Fruit fly (Drosophila melanogaster): ENCODE measurements around the gene CG15201.

Gene CG15201

DNA sequence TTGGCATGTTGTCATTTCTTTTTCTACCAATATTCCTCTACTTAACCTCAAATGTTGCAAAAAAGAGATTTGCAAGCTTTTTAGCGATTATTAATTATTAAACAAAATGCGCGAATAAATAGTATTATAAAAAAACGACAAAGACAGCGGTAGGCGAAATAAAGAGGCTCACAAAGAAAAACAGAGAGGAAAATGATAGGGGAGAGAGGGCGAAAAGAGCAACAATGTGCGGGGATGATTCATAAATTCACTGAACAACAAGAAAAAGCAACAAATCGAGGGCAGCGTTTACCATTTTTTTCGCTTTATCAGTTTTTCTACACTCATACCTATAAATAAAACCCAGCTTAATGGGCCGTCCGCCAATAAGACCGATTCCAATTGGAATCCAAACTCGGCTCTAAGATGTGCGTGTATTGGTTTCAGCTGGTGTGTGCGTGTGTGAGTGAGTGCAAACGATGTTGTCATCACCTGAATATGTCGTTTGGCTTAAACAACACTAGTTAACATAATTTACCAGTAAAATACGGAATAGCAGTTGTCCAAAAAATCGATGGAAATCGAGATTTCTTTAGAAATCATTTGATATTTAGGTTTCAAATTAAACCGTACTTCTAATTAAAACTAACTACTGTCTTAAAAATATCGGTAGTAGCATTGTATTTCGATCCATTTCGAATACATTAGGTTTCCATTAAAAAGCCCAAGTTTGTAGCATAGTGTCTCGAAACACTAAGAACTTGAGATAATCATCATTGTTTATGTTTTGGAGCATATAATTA, 12.1 kb downstream of the CG15201 start:
- TF ChIP-seq CG32264 (GFP tag; optimal IDR thresholded peaks at IDR 0.05) (no peak), HLH106 (tag; optimal IDR thresholded peaks at IDR 0.05) (no peak), pan (optimal IDR thresholded peaks at IDR 0.05) (no peak), Jra (GFP tag; optimal IDR thresholded peaks at IDR 0.05) (no peak), dsf (GFP tag; optimal IDR thresholded peaks at IDR 0.05; ENCODE audit: borderline replicate concordance) (no peak), Rel (GFP tag; optimal IDR thresholded peaks at IDR 0.05) (no peak), Rel (tag; optimal IDR thresholded peaks at IDR 0.05) (no peak), tai (GFP tag; optimal IDR thresholded peaks at IDR 0.05) (no peak), Mio (GFP tag; optimal IDR thresholded peaks at IDR 0.05) (no peak), foxo (GFP tag; optimal IDR thresholded peaks at IDR 0.05) (peak in 1 of 2 experiments; percentile 24), Dif (GFP tag; optimal IDR thresholded peaks at IDR 0.05; ENCODE audit: partially characterized antibody) (no peak), usp (GFP tag; optimal IDR thresholded peaks at IDR 0.05) (no peak), CrebA (GFP tag; optimal IDR thresholded peaks at IDR 0.05; ENCODE audit: borderline replicate concordance) (no peak), GATAd (GFP tag; optimal IDR thresholded peaks at IDR 0.05) (no peak), psq (GFP tag; optimal IDR thresholded peaks at IDR 0.05) (peak; percentile 16)

DNA sequence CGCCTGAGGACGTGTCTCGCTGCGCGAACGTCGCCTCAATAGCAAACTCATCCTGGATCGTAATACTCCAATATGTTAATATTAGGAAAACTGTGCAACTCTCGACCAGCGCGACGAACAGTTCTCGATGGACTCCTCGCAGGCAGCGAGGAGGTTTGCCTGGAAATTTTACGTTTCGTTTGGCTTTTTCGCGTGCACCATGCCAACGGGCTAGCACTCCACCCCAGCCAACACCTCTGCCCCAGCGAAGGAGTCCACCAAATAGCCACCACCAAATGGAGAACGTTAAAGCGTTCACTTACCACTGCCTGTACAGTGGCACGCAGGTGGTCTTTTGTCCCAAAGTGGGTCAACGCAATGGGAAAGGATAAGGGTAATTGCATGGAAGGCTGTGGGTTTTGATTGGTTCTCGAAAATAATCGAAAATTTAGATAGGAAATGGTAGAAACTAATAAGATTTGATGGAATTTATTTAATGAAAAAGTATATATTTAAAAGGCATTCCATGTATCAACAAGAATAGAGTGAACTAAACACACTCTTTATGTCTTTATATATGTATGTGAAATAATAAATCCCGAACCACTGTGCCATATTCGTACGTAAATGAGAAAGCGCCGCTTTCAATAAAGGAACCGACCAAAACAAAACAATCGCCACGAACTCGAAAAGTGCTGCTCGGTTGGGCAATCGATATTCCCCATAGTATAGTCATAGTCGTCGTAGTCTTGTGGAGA, 16.0 kb downstream of the CG15201 start, which contains the start of gene CG32668:
TSS of gene CG32668 (minus strand) at position 51 of the 737 bp plus-strand sequence.
- no peak for TF ChIP-seq foxo (GFP tag; optimal IDR thresholded peaks at IDR 0.05)
- TF ChIP-seq Dfd (GFP tag; optimal IDR thresholded peaks at IDR 0.05): no peak
- TF ChIP-seq Rel (GFP tag; optimal IDR thresholded peaks at IDR 0.05): no peak
- no peak for TF ChIP-seq Rel (tag; optimal IDR thresholded peaks at IDR 0.05)
- no peak for TF ChIP-seq pan (optimal IDR thresholded peaks at IDR 0.05)
- TF ChIP-seq tai (GFP tag; optimal IDR thresholded peaks at IDR 0.05): no peak
- no peak for TF ChIP-seq Vsx2 (GFP tag; optimal IDR thresholded peaks at IDR 0.05; ENCODE audit: partially characterized antibody)
- TF ChIP-seq CG9705 (GFP tag; optimal IDR thresholded peaks at IDR 0.05): no peak
- no peak for TF ChIP-seq woc (GFP tag; optimal IDR thresholded peaks at IDR 0.05)
- no peak for TF ChIP-seq dsf (GFP tag; optimal IDR thresholded peaks at IDR 0.05; ENCODE audit: borderline replicate concordance)
- no peak for TF ChIP-seq ey (GFP tag; optimal IDR thresholded peaks at IDR 0.05)
- no peak for TF ChIP-seq Abd-B (GFP tag; optimal IDR thresholded peaks at IDR 0.05)
- TF ChIP-seq fru (GFP tag; optimal IDR thresholded peaks at IDR 0.05): no peak
- TF ChIP-seq CG32264 (GFP tag; optimal IDR thresholded peaks at IDR 0.05): no peak
- TF ChIP-seq sage (GFP tag; optimal IDR thresholded peaks at IDR 0.05): no peak
- no peak for TF ChIP-seq psq (GFP tag; optimal IDR thresholded peaks at IDR 0.05)

DNA sequence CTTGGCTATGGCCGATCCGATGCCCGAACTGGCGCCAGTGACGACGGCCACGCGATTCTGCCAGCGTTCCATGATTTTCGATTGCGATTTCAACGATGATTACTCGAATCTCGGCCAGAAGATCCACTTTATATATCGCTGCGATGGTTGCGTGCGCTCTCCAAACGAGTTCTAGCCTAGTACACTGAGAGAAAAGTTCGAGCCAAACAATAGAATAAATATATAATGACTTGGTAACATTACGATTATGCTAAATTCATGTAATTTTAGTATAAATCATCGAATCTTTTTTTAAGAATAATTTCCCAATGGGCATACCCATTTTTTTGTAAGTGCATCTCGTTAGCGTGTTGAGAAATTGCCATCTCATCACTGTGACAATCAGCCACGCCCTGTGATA, 25.0 kb downstream of the CG15201 start, which contains the start of gene Antdh:
TSS of gene Antdh (minus strand) at position 101 of the 400 bp plus-strand sequence.
- TF ChIP-seq brk (GFP tag; optimal IDR thresholded peaks at IDR 0.05): no peak
- no peak for TF ChIP-seq Rel (GFP tag; optimal IDR thresholded peaks at IDR 0.05)
- no peak for TF ChIP-seq Rel (tag; optimal IDR thresholded peaks at IDR 0.05)

DNA sequence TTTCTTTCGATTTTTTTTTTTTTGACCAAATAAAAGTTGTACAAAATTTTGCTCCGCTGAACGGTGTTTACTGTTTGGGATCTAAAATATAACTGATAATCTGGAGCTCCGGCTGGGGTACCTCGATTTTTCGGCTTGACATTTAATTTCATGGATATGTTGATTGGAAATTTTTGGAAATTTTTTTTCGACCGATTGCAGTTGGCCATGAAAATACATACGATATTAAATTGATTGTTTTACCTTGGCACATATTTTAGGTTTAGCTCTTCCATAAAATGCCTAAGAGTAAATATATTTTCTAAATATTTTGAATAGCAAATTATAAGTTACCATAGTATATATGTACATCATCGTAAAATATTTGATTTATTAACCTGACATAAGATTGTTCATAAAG, 26.7 kb downstream of the CG15201 start, which contains the start of gene CG1394:
TSS of gene CG1394 (minus strand) at position 101 of the 400 bp plus-strand sequence.
- no peak for TF ChIP-seq ey (GFP tag; optimal IDR thresholded peaks at IDR 0.05)
- no peak for TF ChIP-seq pan (optimal IDR thresholded peaks at IDR 0.05)
- no peak for TF ChIP-seq Abd-B (GFP tag; optimal IDR thresholded peaks at IDR 0.05)
- TF ChIP-seq Mio (GFP tag; optimal IDR thresholded peaks at IDR 0.05): no peak
- TF ChIP-seq tai (GFP tag; optimal IDR thresholded peaks at IDR 0.05): no peak
- no peak for TF ChIP-seq Vsx2 (GFP tag; optimal IDR thresholded peaks at IDR 0.05; ENCODE audit: partially characterized antibody)
- no peak for TF ChIP-seq GATAd (GFP tag; optimal IDR thresholded peaks at IDR 0.05)
- no peak for TF ChIP-seq foxo (GFP tag; optimal IDR thresholded peaks at IDR 0.05)
- TF ChIP-seq dsf (GFP tag; optimal IDR thresholded peaks at IDR 0.05; ENCODE audit: borderline replicate concordance): no peak

DNA sequence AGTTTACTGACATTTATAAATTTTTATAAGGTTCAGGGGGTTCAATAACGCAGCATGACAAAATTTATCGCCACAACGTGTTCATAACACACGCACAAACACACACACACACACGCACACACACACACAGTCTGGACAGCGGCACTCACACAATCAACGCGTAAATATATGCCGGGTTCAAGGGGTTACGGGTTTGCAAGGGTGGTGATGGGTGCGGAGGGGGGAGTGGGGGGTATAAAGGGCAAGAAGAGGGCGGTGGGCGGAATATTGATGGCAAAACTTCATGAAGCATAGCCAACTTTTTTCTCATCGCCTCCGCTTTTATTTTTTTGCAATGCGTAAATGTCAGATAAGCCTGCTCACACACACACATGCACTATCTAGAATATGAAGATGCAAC, 32.2 kb downstream of the CG15201 start:
- no peak for TF ChIP-seq Jra (GFP tag; optimal IDR thresholded peaks at IDR 0.05)
- no peak for TF ChIP-seq Myc (optimal IDR thresholded peaks at IDR 0.05)
- TF ChIP-seq Dfd (GFP tag; optimal IDR thresholded peaks at IDR 0.05): peak; percentile 74
- TF ChIP-seq OdsH (GFP tag; optimal IDR thresholded peaks at IDR 0.05): no peak

DNA sequence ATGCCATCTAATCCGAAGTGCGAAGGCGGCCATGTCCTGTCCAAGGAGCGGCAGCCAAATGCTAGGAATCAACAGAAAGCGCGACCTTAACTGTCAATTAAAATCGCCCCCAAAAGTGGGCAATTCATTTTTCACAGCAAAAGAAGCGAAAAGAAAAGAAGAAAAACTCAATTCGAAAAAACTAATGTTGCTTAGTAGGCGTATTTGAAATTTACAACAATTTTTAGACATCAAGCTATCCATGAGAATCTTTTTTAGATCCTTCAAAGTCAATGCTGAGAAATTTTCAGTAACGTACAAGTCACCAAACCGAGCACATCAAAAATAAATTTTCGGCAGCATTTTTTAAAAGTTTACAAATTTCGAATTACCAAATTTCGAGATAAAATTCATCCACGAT, 38.7 kb downstream of the CG15201 start, which contains the start of gene CG15200:
TSS of gene CG15200 (plus strand) at position 301 of the 400 bp plus-strand sequence.
- TF ChIP-seq OdsH (GFP tag; optimal IDR thresholded peaks at IDR 0.05) (no peak), Vsx2 (GFP tag; optimal IDR thresholded peaks at IDR 0.05; ENCODE audit: partially characterized antibody) (no peak), CrebA (GFP tag; optimal IDR thresholded peaks at IDR 0.05; ENCODE audit: borderline replicate concordance) (no peak), Abd-B (GFP tag; optimal IDR thresholded peaks at IDR 0.05) (no peak), Sp1 (GFP tag; optimal IDR thresholded peaks at IDR 0.05) (no peak), rgr (GFP tag; optimal IDR thresholded peaks at IDR 0.05) (no peak), usp (GFP tag; optimal IDR thresholded peaks at IDR 0.05) (no peak), Mio (GFP tag; optimal IDR thresholded peaks at IDR 0.05) (no peak), Jra (GFP tag; optimal IDR thresholded peaks at IDR 0.05) (no peak), GATAd (GFP tag; optimal IDR thresholded peaks at IDR 0.05) (no peak), sv (GFP tag; optimal IDR thresholded peaks at IDR 0.05) (no peak), Hr83 (GFP tag; optimal IDR thresholded peaks at IDR 0.05; ENCODE audit: poor library complexity, severe bottlenecking) (no peak), dmrt93B (GFP tag; optimal IDR thresholded peaks at IDR 0.05) (no peak), dl (GFP tag; optimal IDR thresholded peaks at IDR 0.05; ENCODE audit: insufficient read depth in 1 of 2, partially characterized antibody in 2 of 2) (no peak), br (GFP tag; optimal IDR thresholded peaks at IDR 0.05) (no peak), brk (GFP tag; optimal IDR thresholded peaks at IDR 0.05) (no peak), jim (GFP tag; optimal IDR thresholded peaks at IDR 0.05) (no peak), Dif (GFP tag; optimal IDR thresholded peaks at IDR 0.05; ENCODE audit: partially characterized antibody) (no peak)
